Fruit fly (Drosophila melanogaster) whole organism, embryonic: ENCODE results near the gene MED18.
A peak's percentile ranks its signal among the peaks of the same experiment; 100 is the strongest.

Experiments
- Antp ChIP-seq: fragments of 200-800 bp; sonication (Bioruptor generic); optimal IDR thresholded peaks from 3 replicates; lab custom pipeline; 2016; ENCODE audit warnings: missing biosample characterization, missing genetic modification characterization
- B-H1 ChIP-seq: fragments of 200-800 bp; sonication (Bioruptor generic); IDR thresholded peaks from 3 replicates; pipeline ENCODE4 v1.3.6; 2022; ENCODE audit warnings: missing biosample characterization, missing genetic modification characterization
- C15 ChIP-seq: fragments of 200-800 bp; sonication (Bioruptor generic); IDR thresholded peaks from 3 replicates; pipeline ENCODE4 v1.3.6; 2022; ENCODE audit warnings: missing biosample characterization, missing genetic modification characterization
- CG10274 ChIP-seq: fragments of 200-800 bp; sonication (Bioruptor generic); optimal IDR thresholded peaks from 3 replicates; lab custom pipeline; 2017; ENCODE audit warnings: missing biosample characterization, mild to moderate bottlenecking, missing genetic modification characterization
- CG13287 ChIP-seq: fragments of 200-800 bp; sonication (Bioruptor generic); IDR thresholded peaks from 2 replicates; pipeline ENCODE4 v1.3.6; 2022; ENCODE audit warnings: missing biosample characterization, missing genetic modification characterization; ENCODE audit not compliant: partially characterized antibody
- CG13424 ChIP-seq: fragments of 200-800 bp; sonication (Bioruptor generic); optimal IDR thresholded peaks from 2 replicates; lab custom pipeline; 2019; ENCODE audit warnings: missing biosample characterization, mild to moderate bottlenecking, missing genetic modification characterization, moderate library complexity
- CG15269 ChIP-seq: fragments of 200-800 bp; sonication (Bioruptor generic); optimal IDR thresholded peaks from 2 replicates; lab custom pipeline; 2018; ENCODE audit warnings: missing biosample characterization, mild to moderate bottlenecking, missing genetic modification characterization, moderate library complexity
- CG16815 ChIP-seq: fragments of 200-800 bp; sonication (Bioruptor generic); optimal IDR thresholded peaks from 3 replicates; lab custom pipeline; 2017; ENCODE audit warnings: missing biosample characterization, mild to moderate bottlenecking, missing genetic modification characterization
- CG17361 ChIP-seq: fragments of 200-800 bp; sonication (Bioruptor generic); IDR thresholded peaks from 3 replicates; pipeline ENCODE4 v1.3.6; 2022; ENCODE audit warnings: missing biosample characterization, missing genetic modification characterization
- CG1792 ChIP-seq: fragments of 200-800 bp; sonication (Bioruptor generic); optimal IDR thresholded peaks from 2 replicates; lab custom pipeline; 2016; ENCODE audit warnings: missing biosample characterization, missing genetic modification characterization
- CG2199 ChIP-seq: fragments of 200-800 bp; sonication (Bioruptor generic); IDR thresholded peaks from 3 replicates; pipeline ENCODE4 v1.3.6; 2022; ENCODE audit warnings: missing biosample characterization, missing genetic modification characterization
- CG2875 ChIP-seq: fragments of 200-800 bp; sonication (Bioruptor generic); optimal IDR thresholded peaks from 2 replicates; lab custom pipeline; 2017; ENCODE audit warnings: missing biosample characterization, mild to moderate bottlenecking, missing genetic modification characterization, missing genetic modification reagents
- CG3847 ChIP-seq: fragments of 200-800 bp; sonication (Bioruptor generic); IDR thresholded peaks from 2 replicates; pipeline ENCODE4 v1.3.6; 2022; ENCODE audit warnings: missing biosample characterization, missing genetic modification characterization
- CG4404 ChIP-seq: fragments of 200-800 bp; sonication (Bioruptor generic); IDR thresholded peaks from 2 replicates; pipeline ENCODE4 v1.3.6; 2022; ENCODE audit warnings: missing biosample characterization, missing genetic modification characterization
- CG6689 ChIP-seq: fragments of 200-800 bp; sonication (Bioruptor generic); IDR thresholded peaks from 2 replicates; pipeline ENCODE4 v1.3.6; 2022; ENCODE audit warnings: missing biosample characterization, missing genetic modification characterization
- CG6765 ChIP-seq: fragments of 200-800 bp; sonication (Bioruptor generic); optimal IDR thresholded peaks from 3 replicates; lab custom pipeline; 2017; ENCODE audit warnings: missing biosample characterization, mild to moderate bottlenecking, missing genetic modification characterization
- CG7839 ChIP-seq: fragments of 200-800 bp; sonication (Bioruptor generic); optimal IDR thresholded peaks from 3 replicates; lab custom pipeline; 2018; ENCODE audit warnings: missing biosample characterization, mild to moderate bottlenecking, missing genetic modification characterization, moderate library complexity
- CG9797 ChIP-seq: fragments of 200-800 bp; sonication (Bioruptor generic); optimal IDR thresholded peaks from 3 replicates; lab custom pipeline; 2018; ENCODE audit warnings: missing biosample characterization, mild to moderate bottlenecking, missing genetic modification characterization
- CG9817 ChIP-seq: fragments of 200-800 bp; sonication (Bioruptor generic); optimal IDR thresholded peaks from 2 replicates; lab custom pipeline; 2018; ENCODE audit warnings: missing biosample characterization, mild to moderate bottlenecking, missing genetic modification characterization, moderate library complexity
- CG9932 ChIP-seq: fragments of 200-800 bp; sonication (Bioruptor generic); IDR thresholded peaks from 2 replicates; pipeline ENCODE4 v1.3.6; 2022; ENCODE audit warnings: missing biosample characterization, missing genetic modification characterization
- CTCF ChIP-seq: fragments of 200-800 bp; sonication (Bioruptor generic); optimal IDR thresholded peaks from 2 replicates; lab custom pipeline; 2017; ENCODE audit warnings: missing biosample characterization, mild to moderate bottlenecking, missing genetic modification characterization, moderate library complexity
- Dad ChIP-seq: fragments of 200-800 bp; sonication (Bioruptor generic); optimal IDR thresholded peaks from 3 replicates; lab custom pipeline; 2016; ENCODE audit warnings: missing biosample characterization, missing genetic modification characterization
- Dip2 ChIP-seq: fragments of 200-800 bp; sonication (Bioruptor generic); IDR thresholded peaks from 2 replicates; pipeline ENCODE4 v1.3.6; 2022; ENCODE audit warnings: missing biosample characterization, missing genetic modification characterization
- Elba2 ChIP-seq: fragments of 200-800 bp; sonication (Bioruptor generic); optimal IDR thresholded peaks from 3 replicates; lab custom pipeline; 2016; ENCODE audit warnings: missing biosample characterization, missing genetic modification characterization
- Fer1 ChIP-seq: fragments of 200-800 bp; sonication (Bioruptor generic); optimal IDR thresholded peaks from 2 replicates; lab custom pipeline; 2017; ENCODE audit warnings: missing biosample characterization, mild to moderate bottlenecking, missing genetic modification characterization
- Gug ChIP-seq: fragments of 200-800 bp; sonication (Bioruptor generic); IDR thresholded peaks from 4 replicates; pipeline ENCODE4 v1.3.6; 2022; ENCODE audit warnings: missing biosample characterization, missing genetic modification characterization
- H2.0 ChIP-seq: fragments of 200-800 bp; sonication (Bioruptor generic); IDR thresholded peaks from 2 replicates; pipeline ENCODE4 v1.3.6; 2022; ENCODE audit warnings: missing biosample characterization, missing genetic modification characterization
- HHEX ChIP-seq: fragments of 200-800 bp; sonication (Bioruptor generic); optimal IDR thresholded peaks from 3 replicates; lab custom pipeline; 2017; ENCODE audit warnings: missing biosample characterization, mild to moderate bottlenecking, missing genetic modification characterization, missing genetic modification reagents
- HLH54F ChIP-seq: fragments of 200-800 bp; sonication (Bioruptor generic); optimal IDR thresholded peaks from 3 replicates; lab custom pipeline; 2016; ENCODE audit warnings: missing biosample characterization, missing genetic modification characterization
- Kr ChIP-seq: fragments of 200-800 bp; sonication (Bioruptor generic); optimal IDR thresholded peaks from 2 replicates; lab custom pipeline; 2017; ENCODE audit warnings: missing biosample characterization, mild to moderate bottlenecking, missing genetic modification characterization
- Med ChIP-seq: fragments of 200-800 bp; sonication (Bioruptor generic); peaks from one replicate; lab custom pipeline; 2016; ENCODE audit warnings: missing biosample characterization, missing genetic modification characterization, mild to moderate bottlenecking, inconsistent platforms, moderate library complexity
- NC2β ChIP-seq: fragments of 200-800 bp; sonication (Bioruptor generic); optimal IDR thresholded peaks from 2 replicates; lab custom pipeline; 2016; ENCODE audit warnings: missing biosample characterization, missing genetic modification characterization
- Nf-YC ChIP-seq: fragments of 200-800 bp; optimal IDR thresholded peaks from 3 replicates; lab custom pipeline; 2019; ENCODE audit warnings: missing biosample characterization, mild to moderate bottlenecking, missing genetic modification characterization, moderate library complexity
- Ptx1 ChIP-seq: fragments of 200-800 bp; sonication (Bioruptor generic); IDR thresholded peaks from 2 replicates; pipeline ENCODE4 v1.3.6; 2022; ENCODE audit warnings: missing biosample characterization, missing genetic modification characterization
- ac ChIP-seq: fragments of 200-800 bp; sonication (Bioruptor generic); optimal IDR thresholded peaks from 3 replicates; lab custom pipeline; 2017; ENCODE audit warnings: missing biosample characterization, mild to moderate bottlenecking, missing genetic modification characterization
- bbx ChIP-seq: fragments of 200-800 bp; sonication (Bioruptor generic); IDR thresholded peaks from 2 replicates; pipeline ENCODE4 v1.3.6; 2022; ENCODE audit warnings: missing biosample characterization, missing genetic modification characterization; ENCODE audit not compliant: partially characterized antibody
- bowl ChIP-seq: fragments of 200-800 bp; sonication (Bioruptor generic); IDR thresholded peaks from 2 replicates; pipeline ENCODE4 v1.3.6; 2022; ENCODE audit warnings: missing biosample characterization, missing genetic modification characterization
- croc ChIP-seq: fragments of 200-800 bp; sonication (Bioruptor generic); conservative IDR thresholded peaks from 3 replicates; pipeline ENCODE4 v1.3.6; 2022; ENCODE audit warnings: missing biosample characterization, missing genetic modification characterization
- da ChIP-seq: fragments of 200-800 bp; sonication (Bioruptor generic); optimal IDR thresholded peaks from 2 replicates; lab custom pipeline; 2016; ENCODE audit warnings: missing biosample characterization, missing genetic modification characterization
- fd3F ChIP-seq: fragments of 200-800 bp; sonication (Bioruptor generic); optimal IDR thresholded peaks from 2 replicates; lab custom pipeline; 2018; ENCODE audit warnings: missing biosample characterization, mild to moderate bottlenecking, missing genetic modification characterization, moderate library complexity
- fd64A ChIP-seq: fragments of 200-800 bp; sonication (Bioruptor generic); optimal IDR thresholded peaks from 3 replicates; lab custom pipeline; 2018; ENCODE audit warnings: missing biosample characterization, mild to moderate bottlenecking, missing genetic modification characterization
- hbn ChIP-seq: fragments of 200-800 bp; sonication (Bioruptor generic); IDR thresholded peaks from 2 replicates; pipeline ENCODE4 v1.3.6; 2022; ENCODE audit warnings: missing biosample characterization, missing genetic modification characterization; ENCODE audit not compliant: partially characterized antibody
- ken ChIP-seq: fragments of 200-800 bp; sonication (Bioruptor generic); IDR thresholded peaks from 3 replicates; pipeline ENCODE4 v1.3.6; 2022; ENCODE audit warnings: missing biosample characterization, missing genetic modification characterization
- mam ChIP-seq: fragments of 200-800 bp; sonication (Bioruptor generic); optimal IDR thresholded peaks from 3 replicates; lab custom pipeline; 2016; ENCODE audit warnings: missing biosample characterization, missing genetic modification characterization
- pfk ChIP-seq: fragments of 200-800 bp; sonication (Bioruptor generic); optimal IDR thresholded peaks from 2 replicates; lab custom pipeline; 2018; ENCODE audit warnings: missing biosample characterization, mild to moderate bottlenecking, missing genetic modification characterization, moderate library complexity
- pita ChIP-seq: fragments of 200-800 bp; sonication (Bioruptor generic); optimal IDR thresholded peaks from 2 replicates; lab custom pipeline; 2017; ENCODE audit warnings: missing biosample characterization, mild to moderate bottlenecking, missing genetic modification characterization
- sens ChIP-seq: fragments of 200-800 bp; sonication (Bioruptor generic); peaks from one replicate; lab custom pipeline; 2016; ENCODE audit warnings: missing biosample characterization, missing genetic modification characterization
- slbo ChIP-seq: fragments of 200-800 bp; sonication (Bioruptor generic); IDR thresholded peaks from 2 replicates; pipeline ENCODE4 v1.3.6; 2022; ENCODE audit warnings: missing biosample characterization, missing genetic modification characterization
- sqz ChIP-seq: fragments of 200-800 bp; sonication (Bioruptor generic); optimal IDR thresholded peaks from 3 replicates; lab custom pipeline; 2018; ENCODE audit warnings: missing biosample characterization, mild to moderate bottlenecking, missing genetic modification characterization
- stc ChIP-seq: fragments of 200-800 bp; sonication (Bioruptor generic); IDR thresholded peaks from 2 replicates; pipeline ENCODE4 v1.3.6; 2022; ENCODE audit warnings: missing biosample characterization, missing genetic modification characterization
- toy ChIP-seq: fragments of 200-800 bp; sonication (Bioruptor generic); IDR thresholded peaks from 2 replicates; pipeline ENCODE4 v1.3.6; 2022; ENCODE audit warnings: missing biosample characterization, missing genetic modification characterization
- zfh2 ChIP-seq: fragments of 200-800 bp; sonication (Bioruptor generic); optimal IDR thresholded peaks from 2 replicates; lab custom pipeline; 2016; ENCODE audit warnings: missing biosample characterization, missing genetic modification characterization

Gene MED18

dm6 chrX:1868586-1869111 is 2.9 kb downstream of the MED18 start, which contains the start of the genes CG14803 and Pex5 (continued):
- TF ChIP-seq Dip2 (GFP tag; lab: Robert Waterston, UW) (no peak), Antp (GFP tag; lab: Kevin White, UChicago) (no peak), slbo (GFP tag; lab: Robert Waterston, UW) (0 out of 2 replicates have a peak, but pooled peaks have one; percentile 12), croc (GFP tag; lab: Robert Waterston, UW) (no peak), CG13287 (GFP tag; lab: Robert Waterston, UW) (peak; percentile 73), fd3F (no peak), toy (GFP tag; lab: Robert Waterston, UW) (no peak), fd64A (GFP tag; lab: Kevin White, UChicago) (no peak), CG3847 (no peak), CG16815 (GFP tag; lab: Kevin White, UChicago) (no peak), CG6765 (GFP tag; lab: Kevin White, UChicago) (no peak), da (GFP tag; lab: Kevin White, UChicago) (no peak), mam (GFP tag; lab: Kevin White, UChicago) (no peak), Dad (GFP tag; lab: Kevin White, UChicago) (no peak), bowl (GFP tag; lab: Robert Waterston, UW) (no peak), sqz (GFP tag; lab: Kevin White, UChicago) (no peak), CG6689 (GFP tag; lab: Robert Waterston, UW) (no peak), CG17361 (GFP tag; lab: Robert Waterston, UW) (no peak), CG15269 (tag; lab: Kevin White, UChicago) (no peak), CG10274 (GFP tag; lab: Kevin White, UChicago) (no peak), CG4404 (no peak), zfh2 (GFP tag; lab: Kevin White, UChicago) (no peak), Med (GFP tag; lab: Kevin White, UChicago) (peak; percentile 81), bbx (GFP tag; lab: Robert Waterston, UW) (peak; percentile 68; the same call in 1 of the 2 replicates), Nf-YC (peak; percentile 52), CTCF (GFP tag; lab: Kevin White, UChicago) (no peak), Gug (GFP tag; lab: Robert Waterston, UW) (no peak), CG9797 (peak; percentile 3), CG9932 (GFP tag; lab: Robert Waterston, UW) (no peak; the same call in 1 of the 2 replicates), Fer1 (peak; percentile 33), pita (GFP tag; lab: Kevin White, UChicago) (no peak), C15 (GFP tag; lab: Robert Waterston, UW) (no peak), HHEX (no peak), ac (GFP tag; lab: Kevin White, UChicago) (no peak), HLH54F (GFP tag; lab: Kevin White, UChicago) (no peak), CG1792 (GFP tag; lab: Kevin White, UChicago) (no peak), H2.0 (0 out of 2 replicates have a peak, but pooled peaks have one; percentile 14), pfk (GFP tag; lab: Kevin White, UChicago) (no peak), hbn (GFP tag; lab: Robert Waterston, UW) (peak; percentile 43; the same call in 1 of the 2 replicates), Ptx1 (GFP tag; lab: Robert Waterston, UW) (no peak), CG7839 (tag; lab: Kevin White, UChicago) (no peak), Elba2 (GFP tag; lab: Kevin White, UChicago) (peak; percentile 37), sens (GFP tag; lab: Kevin White, UChicago) (peak; percentile 75), CG9817 (no peak), CG2199 (no peak), stc (GFP tag; lab: Robert Waterston, UW) (no peak), ken (GFP tag; lab: Robert Waterston, UW) (no peak), B-H1 (GFP tag; lab: Robert Waterston, UW) (no peak), CG2875 (no peak), CG13424 (tag; lab: Kevin White, UChicago) (no peak), Kr (GFP tag; lab: Kevin White, UChicago) (no peak), NC2β (GFP tag; lab: Kevin White, UChicago) (no peak)
